Worm (Caenorhabditis elegans): ENCODE results near the gene ric-7.

Gene ric-7

DNA sequence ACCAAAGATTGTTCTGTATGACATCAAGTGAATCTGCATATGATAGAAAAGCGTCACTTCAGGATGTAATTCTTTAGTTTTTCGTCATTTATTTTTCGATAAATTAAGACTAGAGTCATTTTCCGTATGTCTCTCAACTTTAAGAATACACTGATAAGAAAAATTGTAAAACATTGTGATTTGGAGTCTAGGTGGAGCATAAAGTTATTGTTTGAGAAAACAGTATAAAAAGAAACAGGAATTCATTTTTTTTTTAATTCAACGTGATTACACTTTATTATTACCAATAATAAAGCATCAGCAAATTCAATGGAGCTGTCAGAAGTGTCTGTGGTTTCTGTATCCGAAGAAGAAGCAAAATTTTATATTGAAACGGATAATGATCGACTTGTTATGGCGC lies 56.7 kb downstream of the ric-7 start, which contains the start of gene R10D12.6:
R10D12.6 (plus strand) TSS at position 301 of the 400 bp plus-strand sequence.
- no peak for TF ChIP-seq lin-32 (GFP tag; optimal IDR thresholded peaks at IDR 0.05)
- no peak for TF ChIP-seq mab-5 (tag; optimal IDR thresholded peaks at IDR 0.05)
- TF ChIP-seq lsy-2 (tag; optimal IDR thresholded peaks at IDR 0.05), result no peak
- TF ChIP-seq elt-3 (tag; optimal IDR thresholded peaks at IDR 0.05), result no peak
- TF ChIP-seq ces-1 (GFP tag; optimal IDR thresholded peaks at IDR 0.05), result no peak
- TF ChIP-seq zip-8 (tag; optimal IDR thresholded peaks at IDR 0.05), result no peak
- no peak for TF ChIP-seq nhr-28 (tag; optimal IDR thresholded peaks at IDR 0.05)
- TF ChIP-seq elt-1 (tag; optimal IDR thresholded peaks at IDR 0.05; ENCODE audit: borderline replicate concordance, insufficient read depth), result no peak
- TF ChIP-seq nhr-2 (tag; optimal IDR thresholded peaks at IDR 0.05), result no peak
- TF ChIP-seq flh-1 (GFP tag; optimal IDR thresholded peaks at IDR 0.05), result no peak
- TF ChIP-seq ceh-43 (GFP tag; optimal IDR thresholded peaks at IDR 0.05), result no peak
- no peak for TF ChIP-seq blmp-1 (tag; optimal IDR thresholded peaks at IDR 0.05)

DNA sequence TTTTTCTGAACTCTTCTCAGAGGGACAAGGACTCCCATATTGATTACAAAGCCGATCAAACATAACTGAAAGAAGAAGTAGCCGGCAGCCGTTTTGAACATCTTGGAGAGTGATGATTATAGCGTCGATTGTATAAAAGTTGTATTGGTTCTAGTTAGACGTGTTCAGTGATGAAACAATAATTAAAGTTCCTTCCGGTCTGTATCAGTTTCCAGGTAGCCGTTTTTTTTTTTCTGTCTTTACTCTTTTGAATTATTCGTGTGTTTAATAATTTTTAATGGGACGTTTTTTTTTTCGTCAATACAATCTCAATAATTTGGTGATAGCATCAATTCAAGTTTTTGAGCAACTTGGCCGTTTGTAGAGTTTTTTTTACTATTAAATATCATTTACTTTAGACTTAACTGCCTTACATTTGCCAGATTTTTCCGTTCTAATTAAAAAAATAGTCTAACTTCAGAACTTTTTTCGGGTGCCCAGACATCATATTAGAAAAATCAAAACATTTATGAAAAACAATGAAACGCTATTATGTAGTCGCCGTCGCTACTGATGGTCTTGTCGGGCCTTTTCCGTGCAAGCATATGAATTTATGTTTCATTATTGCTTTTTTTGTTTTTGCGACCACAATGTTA lies 59.2 kb downstream of the ric-7 start, which contains the start of the genes srx-10 and clec-226:
srx-10 (minus strand) TSS at position 101 of the 635 bp plus-strand sequence.
clec-226 (plus strand) TSS at position 585 of the 635 bp plus-strand sequence.
- no peak for TF ChIP-seq hlh-1 (tag; optimal IDR thresholded peaks at IDR 0.05)
- no peak for TF ChIP-seq zip-8 (tag; optimal IDR thresholded peaks at IDR 0.05)
- TF ChIP-seq unc-39 (tag; optimal IDR thresholded peaks at IDR 0.05), result no peak
- TF ChIP-seq mls-2 (tag; optimal IDR thresholded peaks at IDR 0.05), result no peak
- TF ChIP-seq nhr-2 (tag; optimal IDR thresholded peaks at IDR 0.05), result no peak
- TF ChIP-seq blmp-1 (tag; optimal IDR thresholded peaks at IDR 0.05), result no peak
- TF ChIP-seq ceh-39 (tag; optimal IDR thresholded peaks at IDR 0.05), result no peak
- TF ChIP-seq M03D4.4 (tag; optimal IDR thresholded peaks at IDR 0.05), result no peak
- TF ChIP-seq nhr-237 (tag; optimal IDR thresholded peaks at IDR 0.05), result no peak
- TF ChIP-seq bed-3 (GFP tag; optimal IDR thresholded peaks at IDR 0.05), result no peak
- TF ChIP-seq snpc-4 (tag; optimal IDR thresholded peaks at IDR 0.05), result no peak

DNA sequence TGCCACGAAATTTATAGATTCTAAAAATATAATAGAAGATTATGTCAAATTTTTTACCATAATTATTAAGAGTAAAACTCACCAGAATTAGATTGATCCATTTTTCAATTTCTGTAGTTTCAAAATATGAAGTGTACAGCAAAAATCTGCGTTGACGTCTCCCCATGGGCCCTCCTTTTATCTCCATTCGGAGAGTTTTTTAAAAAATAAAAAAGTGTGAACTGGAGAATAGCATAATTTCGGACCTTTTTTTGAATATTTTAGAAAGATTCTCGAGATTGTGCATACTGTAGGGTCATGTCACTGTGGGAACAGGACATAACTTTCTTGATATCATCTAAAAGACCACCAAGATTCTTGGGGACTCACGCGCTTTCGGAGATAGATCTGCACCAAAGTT lies 63.6 kb downstream of the ric-7 start, which contains the start of gene dpr-1:
dpr-1 (minus strand) TSS at position 101 of the 400 bp plus-strand sequence.
- TF ChIP-seq lin-13 (tag; optimal IDR thresholded peaks at IDR 0.05) (no peak), nhr-76 (tag; optimal IDR thresholded peaks at IDR 0.05) (no peak), snpc-4 (tag; optimal IDR thresholded peaks at IDR 0.05) (no peak), pha-4 (tag; optimal IDR thresholded peaks at IDR 0.05) (no peak), blmp-1 (tag; optimal IDR thresholded peaks at IDR 0.05) (no peak), ces-1 (GFP tag; optimal IDR thresholded peaks at IDR 0.05) (no peak), cnd-1 (tag; optimal IDR thresholded peaks at IDR 0.05) (no peak), M03D4.4 (tag; optimal IDR thresholded peaks at IDR 0.05) (no peak), lsy-2 (tag; optimal IDR thresholded peaks at IDR 0.05) (no peak), mab-5 (tag; optimal IDR thresholded peaks at IDR 0.05) (no peak), nhr-237 (tag; optimal IDR thresholded peaks at IDR 0.05) (no peak), nhr-2 (tag; optimal IDR thresholded peaks at IDR 0.05) (no peak), sptf-1 (tag; optimal IDR thresholded peaks at IDR 0.05) (no peak), zip-8 (tag; optimal IDR thresholded peaks at IDR 0.05) (no peak), unc-39 (tag; optimal IDR thresholded peaks at IDR 0.05) (no peak), sem-2 (GFP tag; optimal IDR thresholded peaks at IDR 0.05) (no peak), drap-1 (GFP tag; optimal IDR thresholded peaks at IDR 0.05) (no peak)

Measured in whole organism, mixed stage, embryonic.